Fruit fly (Drosophila melanogaster): ENCODE data around the gene GstO3.
A peak's percentile ranks its signal among the peaks of the same experiment; 100 is the strongest.

DNA sequence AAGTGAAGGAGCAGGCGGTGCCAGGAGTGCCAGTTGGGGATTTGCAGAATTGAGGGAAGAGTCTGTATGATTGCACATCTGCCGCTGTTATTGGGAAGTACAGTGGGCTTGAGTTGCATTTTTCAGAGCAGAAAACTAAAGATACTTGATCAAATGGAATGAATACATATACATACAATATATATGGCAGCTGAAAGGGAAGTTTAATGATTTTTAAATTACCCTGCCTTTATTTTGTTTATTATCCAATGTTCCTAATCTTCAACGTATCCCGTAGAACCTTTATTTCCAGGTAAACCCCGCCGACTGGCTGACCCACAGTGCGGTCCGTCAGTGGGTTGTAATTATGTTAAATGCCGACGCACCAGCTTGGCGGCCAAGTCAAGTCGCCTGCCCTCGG lies 37.7 kb upstream of the GstO3 start:
- no peak for TF ChIP-seq Gug (GFP tag; IDR thresholded peaks at IDR 0.05)
- TF ChIP-seq Sox102F (GFP tag; optimal IDR thresholded peaks at IDR 0.05): peak; percentile 28
- TF ChIP-seq salr (GFP tag; optimal IDR thresholded peaks at IDR 0.05): no peak
- TF ChIP-seq CG11294 (GFP tag; IDR thresholded peaks at IDR 0.05): no peak
- TF ChIP-seq CG11762 (GFP tag; optimal IDR thresholded peaks at IDR 0.05; ENCODE audit: insufficient read depth): no peak

Measured in whole organism, prepupa.